Fruit fly (Drosophila melanogaster) whole organism, adult: Measurements from ENCODE around the gene CG33301.

Source experiments
- CG7045 ChIP-seq: fragments of 200-800 bp; sonication (Bioruptor generic); optimal IDR thresholded peaks from 2 replicates; lab custom pipeline; 2017; ENCODE audit warnings: missing biosample characterization, mild to moderate bottlenecking, missing genetic modification characterization
- cic ChIP-seq: fragments of 200-800 bp; sonication (Bioruptor generic); optimal IDR thresholded peaks from 2 replicates; lab custom pipeline; 2017; ENCODE audit warnings: missing biosample characterization, mild to moderate bottlenecking, missing genetic modification characterization, moderate library complexity
- cnc ChIP-seq, 2 experiments: fragments of >200 bp; optimal IDR thresholded peaks; 2 replicates each; lab custom pipeline; 2017
- kay ChIP-seq: fragments of 200-800 bp; sonication (Bioruptor generic); peaks from one replicate; lab custom pipeline; 2016; ENCODE audit warnings: missing biosample characterization, missing genetic modification characterization, borderline replicate concordance
- ovo ChIP-seq: fragments of 200-800 bp; sonication (Bioruptor generic); optimal IDR thresholded peaks from 2 replicates; lab custom pipeline; 2016; ENCODE audit warnings: missing biosample characterization, missing genetic modification characterization

dm6 chr2L:10060516-10060915 is 11.1 kb downstream of the CG33301 start, which contains the start of gene Spn31A:
- no peak for TF ChIP-seq ovo (GFP tag; lab: Kevin White, UChicago)
- no peak for TF ChIP-seq kay (GFP tag; lab: Kevin White, UChicago)
- no peak for TF ChIP-seq CG7045
- no peak for TF ChIP-seq cnc (optimal IDR thresholded peaks at IDR 0.05; lab: Kevin White, UChicago)
- no peak for TF ChIP-seq cic
